Worm (Caenorhabditis elegans): ENCODE measurements around the gene C35B1.9.

Gene C35B1.9

DNA sequence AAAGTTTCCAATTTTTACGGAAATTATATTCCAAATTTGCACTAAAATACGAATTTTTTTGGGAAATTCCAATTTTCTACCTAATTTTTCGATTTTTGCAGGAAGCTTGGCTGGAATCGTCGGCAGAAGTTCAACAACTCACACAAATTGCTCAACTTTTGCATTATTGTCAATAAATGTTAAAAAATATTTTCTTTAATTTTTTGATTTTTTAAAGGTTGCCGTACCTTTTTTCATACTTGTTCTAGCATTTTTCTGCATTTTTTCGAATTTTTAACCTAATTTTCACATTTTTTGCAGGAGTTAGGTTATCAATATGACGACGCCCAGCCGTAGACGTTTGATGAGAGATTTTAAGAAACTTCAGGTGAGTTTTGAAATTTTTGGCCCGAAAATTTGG lies 22.0 kb upstream of the C35B1.9 start, which contains the start of gene ubc-1:
ubc-1 (plus strand) TSS at position 301 of the 400 bp plus-strand sequence.
- TF ChIP-seq ceh-39 (tag; optimal IDR thresholded peaks at IDR 0.05) (no peak), lin-32 (GFP tag; optimal IDR thresholded peaks at IDR 0.05) (no peak), bed-3 (GFP tag; optimal IDR thresholded peaks at IDR 0.05) (no peak), drap-1 (GFP tag; optimal IDR thresholded peaks at IDR 0.05) (no peak), unc-39 (tag; optimal IDR thresholded peaks at IDR 0.05) (no peak), ceh-43 (GFP tag; optimal IDR thresholded peaks at IDR 0.05) (no peak), nhr-76 (tag; optimal IDR thresholded peaks at IDR 0.05) (no peak), pha-4 (tag; optimal IDR thresholded peaks at IDR 0.05) (no peak), sptf-1 (tag; optimal IDR thresholded peaks at IDR 0.05) (no peak), unc-120 (tag; optimal IDR thresholded peaks at IDR 0.05; ENCODE audit: poor library complexity, severe bottlenecking) (no peak), elt-1 (tag; optimal IDR thresholded peaks at IDR 0.05; ENCODE audit: borderline replicate concordance, insufficient read depth) (no peak), mep-1 (tag; optimal IDR thresholded peaks at IDR 0.05) (no peak), M03D4.4 (tag; optimal IDR thresholded peaks at IDR 0.05) (no peak), nhr-12 (tag; optimal IDR thresholded peaks at IDR 0.05) (no peak), mab-5 (tag; optimal IDR thresholded peaks at IDR 0.05) (no peak), ceh-83 (GFP tag; optimal IDR thresholded peaks at IDR 0.05) (no peak), mls-2 (tag; optimal IDR thresholded peaks at IDR 0.05) (no peak)

DNA sequence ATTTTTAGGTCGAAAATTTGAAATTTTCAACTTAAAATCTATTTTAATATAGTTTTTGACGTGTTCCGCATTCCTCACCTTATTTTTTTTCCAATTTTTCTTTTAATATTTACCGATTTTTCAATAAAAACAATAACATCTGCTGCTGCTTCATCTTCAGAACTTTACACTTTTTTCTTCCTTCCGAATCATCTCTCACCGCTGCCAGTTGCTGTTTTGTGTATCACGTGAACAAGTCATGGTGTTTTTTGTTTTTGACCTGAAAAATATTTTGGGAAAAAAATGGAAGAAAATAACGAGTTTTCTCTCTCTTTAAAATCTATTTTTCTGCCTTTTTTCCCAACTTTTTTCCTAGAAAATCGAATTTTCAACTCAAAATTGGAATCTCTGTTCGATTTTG lies 19.0 kb upstream of the C35B1.9 start:
- TF ChIP-seq ceh-83 (GFP tag; optimal IDR thresholded peaks at IDR 0.05) (no peak), lin-13 (tag; optimal IDR thresholded peaks at IDR 0.05) (no peak), hlh-1 (tag; optimal IDR thresholded peaks at IDR 0.05) (peak; percentile 13), snpc-4 (tag; optimal IDR thresholded peaks at IDR 0.05) (no peak), ham-2 (GFP tag; optimal IDR thresholded peaks at IDR 0.05) (no peak)

DNA sequence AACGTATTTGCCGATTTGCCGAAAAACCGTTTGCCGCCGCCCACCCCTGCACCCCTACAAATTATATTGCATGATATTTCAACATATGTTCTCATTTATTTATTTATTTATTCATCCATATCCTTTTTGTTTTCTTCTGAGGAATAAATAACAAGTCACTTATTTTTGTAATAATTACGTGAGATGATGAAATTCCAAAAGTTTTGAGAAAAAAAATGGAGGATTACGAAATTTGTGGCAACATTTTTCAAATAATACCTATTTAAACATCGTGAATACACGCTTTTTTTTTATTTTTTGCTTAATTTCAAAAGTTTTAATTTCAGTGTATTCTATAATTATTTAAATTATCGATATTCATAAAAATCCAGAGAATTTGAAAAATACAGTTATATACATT lies 16.2 kb upstream of the C35B1.9 start:
- no peak for TF ChIP-seq pha-4 (tag; optimal IDR thresholded peaks at IDR 0.05)
- no peak for TF ChIP-seq flh-1 (GFP tag; optimal IDR thresholded peaks at IDR 0.05)
- no peak for TF ChIP-seq unc-120 (tag; optimal IDR thresholded peaks at IDR 0.05; ENCODE audit: poor library complexity, severe bottlenecking)
- TF ChIP-seq zip-8 (tag; optimal IDR thresholded peaks at IDR 0.05), result no peak
- TF ChIP-seq blmp-1 (tag; optimal IDR thresholded peaks at IDR 0.05), result no peak

DNA sequence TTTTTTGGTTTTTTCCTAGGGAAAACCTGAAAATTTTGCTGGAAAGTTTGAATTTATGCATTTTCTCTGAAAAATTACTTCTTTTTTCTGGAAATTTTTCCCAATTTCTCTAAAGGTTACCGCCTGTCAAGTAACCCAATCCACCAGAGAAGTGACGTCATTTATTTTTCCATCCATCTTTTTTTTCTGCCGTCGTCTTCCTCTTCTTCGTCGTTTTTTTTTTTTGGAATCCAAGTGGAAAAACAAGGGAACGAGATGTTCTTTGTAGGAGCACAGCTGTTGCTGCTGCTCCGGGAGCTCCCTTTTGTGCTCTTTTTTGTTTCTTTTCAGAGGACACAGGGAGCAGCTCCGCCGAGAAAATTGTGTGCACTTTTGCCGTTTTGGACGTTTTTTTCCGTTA lies 13.6 kb upstream of the C35B1.9 start:
- TF ChIP-seq ceh-83 (GFP tag; optimal IDR thresholded peaks at IDR 0.05) (no peak), blmp-1 (tag; optimal IDR thresholded peaks at IDR 0.05) (no peak), pha-4 (tag; optimal IDR thresholded peaks at IDR 0.05) (no peak), elt-3 (tag; optimal IDR thresholded peaks at IDR 0.05) (no peak), cnd-1 (tag; optimal IDR thresholded peaks at IDR 0.05) (no peak), tbx-8 (GFP tag; optimal IDR thresholded peaks at IDR 0.05) (no peak), nhr-28 (tag; optimal IDR thresholded peaks at IDR 0.05) (no peak), nhr-2 (tag; optimal IDR thresholded peaks at IDR 0.05) (no peak), nhr-237 (tag; optimal IDR thresholded peaks at IDR 0.05) (no peak), mep-1 (tag; optimal IDR thresholded peaks at IDR 0.05) (no peak), lin-13 (tag; optimal IDR thresholded peaks at IDR 0.05) (no peak), sptf-1 (tag; optimal IDR thresholded peaks at IDR 0.05) (no peak), lin-32 (GFP tag; optimal IDR thresholded peaks at IDR 0.05) (no peak), ztf-11 (tag; optimal IDR thresholded peaks at IDR 0.05) (no peak), zip-8 (tag; optimal IDR thresholded peaks at IDR 0.05) (no peak), ces-1 (GFP tag; optimal IDR thresholded peaks at IDR 0.05) (no peak), unc-39 (tag; optimal IDR thresholded peaks at IDR 0.05) (no peak), sem-2 (GFP tag; optimal IDR thresholded peaks at IDR 0.05) (no peak), snpc-4 (tag; optimal IDR thresholded peaks at IDR 0.05) (no peak), hlh-1 (tag; optimal IDR thresholded peaks at IDR 0.05) (no peak)

DNA sequence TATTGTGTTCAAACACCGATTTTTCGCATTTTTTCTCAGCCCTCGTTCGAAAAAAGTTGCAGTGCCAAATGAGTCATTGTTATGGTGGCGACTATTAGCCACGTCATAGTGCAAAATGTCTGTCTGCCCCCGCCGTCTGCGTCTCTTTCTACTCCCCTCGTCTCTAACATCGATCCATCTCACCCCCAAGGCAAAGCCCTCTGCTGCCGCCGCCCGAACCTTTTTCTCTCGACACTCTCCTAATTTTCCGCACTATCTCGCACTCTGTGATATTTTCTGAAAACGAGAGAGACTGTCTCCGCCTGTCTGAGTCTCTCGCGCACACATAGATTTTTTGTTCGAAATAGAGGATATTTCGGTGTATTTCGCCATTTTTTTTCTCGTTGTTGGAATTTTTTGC lies 12.3 kb upstream of the C35B1.9 start:
- TF ChIP-seq unc-62 (GFP tag; optimal IDR thresholded peaks at IDR 0.05), result peak; percentile 19
- TF ChIP-seq nhr-237 (tag; optimal IDR thresholded peaks at IDR 0.05), result peak; percentile 17
- peak; percentile 17 for TF ChIP-seq ham-2 (GFP tag; optimal IDR thresholded peaks at IDR 0.05)
- TF ChIP-seq lin-13 (tag; optimal IDR thresholded peaks at IDR 0.05), result no peak
- no peak for TF ChIP-seq hlh-1 (tag; optimal IDR thresholded peaks at IDR 0.05)
- peak; percentile 56 for TF ChIP-seq ces-1 (GFP tag; optimal IDR thresholded peaks at IDR 0.05)
- TF ChIP-seq M03D4.4 (tag; optimal IDR thresholded peaks at IDR 0.05), result no peak
- TF ChIP-seq unc-120 (tag; optimal IDR thresholded peaks at IDR 0.05; ENCODE audit: poor library complexity, severe bottlenecking), result peak; percentile 36
